Worm (Caenorhabditis elegans) whole organism, L4 larva: Measurements from ENCODE around the gene F58G6.7.
"Not testable (repeated sequence)": the region's sequence is repeated elsewhere in the genome, so short reads cannot be mapped to it uniquely, and the experiment has no call there.

Experiments used
- F26F4.8 ChIP-seq: fragments of 200-800 bp; sonication (Bioruptor generic); conservative IDR thresholded peaks from 2 replicates; pipeline ENCODE4 v1.3.6; 2022; ENCODE audit warnings: missing genetic modification characterization, missing compliant biosample characterization
- F49E8.2 ChIP-seq: sonication (generic microtip); optimal IDR thresholded peaks from 2 replicates; lab custom pipeline; 2016; ENCODE audit warnings: missing compliant biosample characterization, mild to moderate bottlenecking, missing genetic modification characterization, borderline replicate concordance
- T20F7.1 ChIP-seq: fragments of 200-800 bp; sonication (Bioruptor generic); optimal IDR thresholded peaks from 2 replicates; lab custom pipeline; 2018; ENCODE audit warnings: mild to moderate bottlenecking, missing genetic modification characterization, missing compliant biosample characterization
- T26A8.4 ChIP-seq: fragments of 200-800 bp; sonication (Bioruptor generic); IDR thresholded peaks from 2 replicates; pipeline ENCODE4 v1.3.6; 2022; ENCODE audit warnings: missing genetic modification characterization, missing compliant biosample characterization
- Y48G9A.11 ChIP-seq: fragments of 200-800 bp; sonication (Bioruptor generic); IDR thresholded peaks from 2 replicates; pipeline ENCODE4 v1.3.6; 2022; ENCODE audit warnings: missing genetic modification reagents, missing genetic modification characterization, missing compliant biosample characterization
- Y5F2A.4 ChIP-seq: fragments of 200-800 bp; sonication (Bioruptor generic); optimal IDR thresholded peaks from 2 replicates; lab custom pipeline; 2018; ENCODE audit warnings: mild to moderate bottlenecking, missing genetic modification characterization, missing compliant biosample characterization
- ZK337.2 ChIP-seq: fragments of 200-800 bp; sonication (Bioruptor generic); IDR thresholded peaks from 2 replicates; pipeline ENCODE4 v1.3.6; 2022; ENCODE audit warnings: missing genetic modification reagents, missing genetic modification characterization, missing compliant biosample characterization
- ama-1 ChIP-seq: fragments of 150-350 bp; optimal IDR thresholded peaks from 2 replicates; lab custom pipeline; 2014; ENCODE audit warnings: inconsistent platforms, mixed read lengths
- arid-1 ChIP-seq: fragments of 200-800 bp; sonication (Bioruptor generic); conservative IDR thresholded peaks from 2 replicates; pipeline ENCODE4 v1.3.6; 2022; ENCODE audit warnings: missing genetic modification reagents, missing genetic modification characterization, missing compliant biosample characterization
- ceh-20 ChIP-seq: fragments of 200-800 bp; sonication (Bioruptor generic); IDR thresholded peaks from 2 replicates; pipeline ENCODE4 v1.3.6; 2022; ENCODE audit warnings: missing genetic modification reagents, missing genetic modification characterization, missing compliant biosample characterization
- ceh-32 ChIP-seq: sonication (generic microtip); optimal IDR thresholded peaks from 2 replicates; lab custom pipeline; 2016; ENCODE audit warnings: mild to moderate bottlenecking, missing genetic modification characterization, missing compliant biosample characterization; ENCODE audit not compliant: poor library complexity
- ceh-44 ChIP-seq: fragments of 200-800 bp; sonication (Bioruptor generic); IDR thresholded peaks from 2 replicates; pipeline ENCODE4 v1.3.6; 2022; ENCODE audit warnings: missing genetic modification reagents, missing genetic modification characterization, missing compliant biosample characterization
- ceh-62 ChIP-seq: sonication (generic microtip); optimal IDR thresholded peaks from 2 replicates; lab custom pipeline; 2017; ENCODE audit warnings: missing biosample characterization, missing genetic modification characterization
- daf-19 ChIP-seq: fragments of 200-800 bp; sonication (Bioruptor generic); conservative IDR thresholded peaks from 2 replicates; pipeline ENCODE4 v1.3.6; 2022; ENCODE audit warnings: missing genetic modification characterization, missing compliant biosample characterization
- dmd-6 ChIP-seq: fragments of 200-800 bp; sonication (Bioruptor generic); IDR thresholded peaks from 2 replicates; pipeline ENCODE4 v1.3.6; 2022; ENCODE audit warnings: missing genetic modification reagents, missing genetic modification characterization, missing compliant biosample characterization
- dmd-8 ChIP-seq: fragments of 200-800 bp; sonication (Bioruptor generic); IDR thresholded peaks from 2 replicates; pipeline ENCODE4 v1.3.6; 2022; ENCODE audit warnings: missing genetic modification characterization, missing compliant biosample characterization
- dpl-1 ChIP-seq: fragments of 150-350 bp; optimal IDR thresholded peaks from 2 replicates; lab custom pipeline; 2014; ENCODE audit warnings: missing biosample characterization, missing genetic modification reagents, missing genetic modification characterization
- egl-27 ChIP-seq: sonication (generic microtip); optimal IDR thresholded peaks from 3 replicates; lab custom pipeline; 2017; ENCODE audit warnings: missing biosample characterization, missing genetic modification reagents, missing genetic modification characterization
- egl-43 ChIP-seq: fragments of 200-800 bp; sonication (Bioruptor generic); IDR thresholded peaks from 2 replicates; pipeline ENCODE4 v1.3.6; 2022; ENCODE audit warnings: missing genetic modification reagents, missing genetic modification characterization, missing compliant biosample characterization
- hmg-1.1 ChIP-seq: fragments of 200-800 bp; sonication (Bioruptor generic); IDR thresholded peaks from 2 replicates; pipeline ENCODE4 v1.3.6; 2022; ENCODE audit warnings: missing genetic modification reagents, missing genetic modification characterization, missing compliant biosample characterization
- lin-15B ChIP-seq: fragments of 150-350 bp; sonication (generic microtip); optimal IDR thresholded peaks from 3 replicates; lab custom pipeline; 2014; ENCODE audit warnings: missing biosample characterization, missing genetic modification characterization
- lin-38 ChIP-seq: fragments of 200-800 bp; sonication (Bioruptor generic); IDR thresholded peaks from 2 replicates; pipeline ENCODE4 v1.3.6; 2022; ENCODE audit warnings: missing genetic modification reagents, missing genetic modification characterization, missing compliant biosample characterization
- mdl-1 ChIP-seq, 2 experiments: fragments of 150-350 bp in 1 of 2; sonication (generic microtip) in 1 of 2; optimal IDR thresholded peaks; 2 replicates each; lab custom pipeline; 2014 to 2017; ENCODE audit warnings: missing biosample characterization in 2 of 2, missing genetic modification characterization in 2 of 2
- mep-1 ChIP-seq: fragments of 150-350 bp; sonication (generic microtip); optimal IDR thresholded peaks from 3 replicates; lab custom pipeline; 2014; ENCODE audit warnings: missing biosample characterization, missing genetic modification characterization
- nhr-11 ChIP-seq: fragments of 150-350 bp; optimal IDR thresholded peaks from 2 replicates; lab custom pipeline; 2014; ENCODE audit warnings: missing biosample characterization, missing genetic modification characterization
- nhr-25 ChIP-seq: sonication (generic microtip); optimal IDR thresholded peaks from 2 replicates; lab custom pipeline; 2017; ENCODE audit warnings: missing genetic modification characterization, mild to moderate bottlenecking, missing compliant biosample characterization, antibody characterized with exemption, moderate library complexity, borderline replicate concordance; ENCODE audit not compliant: insufficient read depth
- nhr-28 ChIP-seq: fragments of 150-350 bp; optimal IDR thresholded peaks from 2 replicates; lab custom pipeline; 2014; ENCODE audit warnings: missing biosample characterization, missing genetic modification characterization
- nhr-76 ChIP-seq: fragments of 150-350 bp; optimal IDR thresholded peaks from 2 replicates; lab custom pipeline; 2014; ENCODE audit warnings: missing biosample characterization, missing genetic modification characterization
- nhr-77 ChIP-seq: fragments of 150-350 bp; optimal IDR thresholded peaks from 2 replicates; lab custom pipeline; 2014; ENCODE audit warnings: missing biosample characterization, missing genetic modification characterization
- pha-4 ChIP-seq, 2 experiments: fragments of 150-350 bp in 1 of 2; fragments of 200-800 bp in 1 of 2; sonication (Bioruptor generic) in 1 of 2; IDR thresholded peaks in 1 of 2; optimal IDR thresholded peaks in 1 of 2; 2 replicates each; pipeline versions ENCODE4 v1.3.6 to Lab custom; 2014 to 2022; ENCODE audit warnings: missing genetic modification characterization in 2 of 2, missing genetic modification reagents in 2 of 2, missing biosample characterization in 1 of 2, missing compliant biosample characterization in 1 of 2
- php-3 ChIP-seq: fragments of 200-800 bp; sonication (Bioruptor generic); IDR thresholded peaks from 2 replicates; pipeline ENCODE4 v1.3.6; 2022; ENCODE audit warnings: missing genetic modification reagents, missing genetic modification characterization, missing compliant biosample characterization
- rbr-2 ChIP-seq: sonication (generic microtip); optimal IDR thresholded peaks from 2 replicates; lab custom pipeline; 2016; ENCODE audit warnings: missing genotype, missing genetic modification characterization, missing compliant biosample characterization
- saeg-2 ChIP-seq: fragments of 200-800 bp; sonication (Bioruptor generic); IDR thresholded peaks from 2 replicates; pipeline ENCODE4 v1.3.6; 2022; ENCODE audit warnings: missing genetic modification reagents, missing genetic modification characterization, missing compliant biosample characterization
- set-16 ChIP-seq: fragments of 200-800 bp; sonication (Bioruptor generic); IDR thresholded peaks from 2 replicates; pipeline ENCODE4 v1.3.6; 2022; ENCODE audit warnings: missing genetic modification reagents, missing genetic modification characterization, missing compliant biosample characterization
- spr-1 ChIP-seq: sonication (generic microtip); optimal IDR thresholded peaks from 2 replicates; lab custom pipeline; 2016; ENCODE audit warnings: mild to moderate bottlenecking, missing genetic modification characterization, missing compliant biosample characterization
- vab-7 ChIP-seq: fragments of 200-800 bp; sonication (Bioruptor generic); IDR thresholded peaks from 2 replicates; pipeline ENCODE4 v1.3.6; 2022; ENCODE audit warnings: missing genetic modification reagents, missing genetic modification characterization, missing compliant biosample characterization
- zag-1 ChIP-seq: fragments of 150-350 bp; optimal IDR thresholded peaks from 2 replicates; lab custom pipeline; 2014; ENCODE audit warnings: missing biosample characterization, missing genetic modification characterization
- zip-11 ChIP-seq: fragments of 200-800 bp; sonication (Bioruptor generic); IDR thresholded peaks from 2 replicates; pipeline ENCODE4 v1.3.6; 2022; ENCODE audit warnings: missing genetic modification characterization, missing compliant biosample characterization
- zip-2 ChIP-seq: fragments of 150-350 bp; optimal IDR thresholded peaks from 2 replicates; lab custom pipeline; 2014; ENCODE audit warnings: missing biosample characterization, missing genetic modification characterization

F58G6.7 gene

ce11 chrIV:9682514-9682913, 28.4 kb downstream of the F58G6.7 start, which contains the start of gene ins-7 (continued):
- TF ChIP-seq T26A8.4 (GFP tag; lab: Robert Waterston, UW), result no peak
- TF ChIP-seq lin-15B (tag; lab: Kevin White, UChicago), result no peak
- TF ChIP-seq ama-1 (lab: Kevin White, UChicago), result no peak
- TF ChIP-seq egl-27 (tag; lab: Kevin White, UChicago), result no peak
- TF ChIP-seq mep-1 (tag; lab: Kevin White, UChicago), result no peak

DNA sequence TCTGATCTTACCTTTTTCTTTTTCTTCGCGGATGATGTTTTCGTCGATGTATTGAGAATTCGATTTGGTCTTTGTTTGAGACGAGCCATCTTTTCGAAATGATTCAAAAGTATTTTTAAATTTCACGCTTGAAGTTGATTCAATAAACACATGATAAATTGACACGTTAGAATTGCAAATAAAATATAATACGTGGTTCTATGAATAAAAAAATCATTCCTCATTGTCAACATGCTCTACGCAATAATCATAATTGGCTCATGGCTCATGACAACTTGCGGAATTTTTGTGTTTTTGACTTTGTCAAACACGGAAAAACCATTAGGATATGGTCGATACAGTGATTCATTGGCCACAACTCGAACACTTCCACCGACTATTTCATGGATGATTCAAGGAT, 29.3 kb downstream of the F58G6.7 start, which contains the start of the genes htas-1 and ZK1251.3:
htas-1 (minus strand) TSS at position 101 of the 400 bp plus-strand sequence.
ZK1251.3 (plus strand) TSS at position 226 of the 400 bp plus-strand sequence.
- TF ChIP-seq php-3 (GFP tag; lab: Robert Waterston, UW) (no peak), nhr-76 (tag; lab: Kevin White, UChicago) (no peak), lin-38 (GFP tag; lab: Robert Waterston, UW) (no peak), nhr-25 (tag; lab: Kevin White, UChicago) (no peak), nhr-11 (tag; lab: Kevin White, UChicago) (no peak), F49E8.2 (tag; lab: Kevin White, UChicago) (no peak), dmd-6 (GFP tag; lab: Robert Waterston, UW) (no peak), pha-4 (GFP tag; IDR thresholded peaks at IDR 0.05; lab: Robert Waterston, UW) (no peak), pha-4 (tag; optimal IDR thresholded peaks at IDR 0.05; lab: Kevin White, UChicago) (no peak), Y5F2A.4 (no peak), dpl-1 (GFP tag; lab: Kevin White, UChicago) (no peak), nhr-28 (tag; lab: Kevin White, UChicago) (no peak), daf-19 (GFP tag; lab: Robert Waterston, UW) (no peak), egl-27 (tag; lab: Kevin White, UChicago) (no peak), spr-1 (no peak), arid-1 (GFP tag; lab: Robert Waterston, UW) (no peak), dmd-8 (GFP tag; lab: Robert Waterston, UW) (no peak), egl-43 (GFP tag; lab: Robert Waterston, UW) (no peak), zip-11 (GFP tag; lab: Robert Waterston, UW) (no peak), Y48G9A.11 (GFP tag; lab: Robert Waterston, UW) (no peak)

DNA sequence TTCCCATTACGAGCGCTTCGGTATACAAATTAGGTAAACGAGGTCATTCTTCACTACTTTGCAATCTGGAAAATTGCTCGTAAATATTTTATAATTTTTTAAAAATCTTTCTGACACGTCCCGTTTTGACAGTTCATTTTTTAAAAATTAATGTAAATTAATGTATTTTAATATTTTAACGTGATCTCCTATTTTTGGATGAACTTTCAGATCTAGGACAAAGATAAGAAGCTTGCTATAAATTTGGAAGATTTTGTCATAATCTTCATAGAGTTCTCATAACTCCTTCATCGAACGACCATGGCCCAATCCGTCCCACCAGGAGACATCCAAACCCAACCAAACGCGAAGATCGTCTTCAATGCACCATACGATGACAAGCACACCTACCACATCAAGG, 34.6 kb downstream of the F58G6.7 start, which contains the start of gene msp-76:
msp-76 (plus strand) TSS at position 301 of the 400 bp plus-strand sequence.
- not testable (repeated sequence) for TF ChIP-seq F26F4.8 (GFP tag; lab: Robert Waterston, UW); T20F7.1 (GFP tag; lab: Kevin White, UChicago); ZK337.2 (GFP tag; lab: Robert Waterston, UW)

DNA sequence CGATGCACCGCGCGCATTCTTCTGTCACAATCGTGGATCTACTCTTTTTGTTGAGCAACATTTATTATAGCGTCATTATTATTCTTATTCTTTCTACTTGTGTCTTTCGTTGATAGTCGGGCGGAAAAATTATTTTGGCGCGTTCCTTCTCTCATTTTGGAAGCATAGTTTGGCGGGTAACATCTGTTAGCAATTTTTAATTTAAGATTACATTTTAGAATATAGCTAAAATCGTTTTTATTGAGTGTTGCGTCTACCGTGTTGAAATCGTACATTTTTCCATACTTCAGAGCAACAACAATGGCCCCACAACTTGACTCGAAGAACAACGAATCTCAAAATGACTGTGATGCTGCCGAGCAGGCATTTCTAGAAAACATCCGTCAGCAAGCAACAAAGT, 36.5 kb downstream of the F58G6.7 start, which contains the start of gene sdz-36:
sdz-36 (plus strand) TSS at position 301 of the 400 bp plus-strand sequence.
- TF ChIP-seq ceh-44 (GFP tag; lab: Robert Waterston, UW) (no peak), ZK337.2 (GFP tag; lab: Robert Waterston, UW) (no peak), vab-7 (GFP tag; lab: Robert Waterston, UW) (no peak), ceh-20 (GFP tag; lab: Robert Waterston, UW) (no peak), hmg-1.1 (no peak), zip-2 (tag; lab: Kevin White, UChicago) (no peak), nhr-28 (tag; lab: Kevin White, UChicago) (no peak), ceh-32 (no peak), egl-43 (GFP tag; lab: Robert Waterston, UW) (no peak)
- TF ChIP-seq, all 104 proteins: peak for 0

DNA sequence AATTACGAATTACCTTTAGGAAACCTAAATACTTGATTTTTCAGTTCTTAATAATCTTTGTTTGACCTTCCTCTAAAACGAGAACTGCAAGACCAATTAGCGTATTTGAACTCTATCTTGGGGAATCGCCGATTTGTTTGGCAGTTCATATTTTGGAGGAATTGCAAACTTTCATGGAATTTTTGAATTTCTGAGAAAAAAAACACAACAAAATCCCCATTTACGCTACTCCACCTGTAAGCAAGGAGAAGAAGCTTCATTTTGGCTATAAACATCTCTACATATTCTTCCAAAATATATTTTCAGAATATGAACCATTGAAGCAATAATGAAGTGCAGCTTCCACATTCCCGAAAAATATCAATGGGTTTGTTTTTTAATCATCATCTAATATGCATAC, 38.8 kb downstream of the F58G6.7 start, which contains the start of gene twk-9:
twk-9 (plus strand) TSS at position 301 of the 400 bp plus-strand sequence.
- TF ChIP-seq ceh-62 (tag; lab: Kevin White, UChicago) (no peak), rbr-2 (tag; lab: Kevin White, UChicago) (no peak), saeg-2 (GFP tag; lab: Robert Waterston, UW) (no peak), set-16 (GFP tag; lab: Robert Waterston, UW) (no peak), zip-11 (GFP tag; lab: Robert Waterston, UW) (no peak), nhr-77 (tag; lab: Kevin White, UChicago) (no peak), dpl-1 (GFP tag; lab: Kevin White, UChicago) (no peak), mdl-1 (tag; optimal IDR thresholded peaks at IDR 0.05; lab: Kevin White, UChicago) (no peak), zag-1 (tag; lab: Kevin White, UChicago) (no peak), Y48G9A.11 (GFP tag; lab: Robert Waterston, UW) (no peak), hmg-1.1 (no peak)
